Fruit fly (Drosophila melanogaster) S2 (cell line): Measurements from ENCODE around the gene TBC1D5.

Source experiments
- CG8478 ChIP-seq: fragments of >200 bp; optimal IDR thresholded peaks from 2 replicates; lab custom pipeline; 2018
- CTCF ChIP-seq, 2 experiments: fragments of >200 bp; optimal IDR thresholded peaks; 2 replicates each; lab custom pipeline; 2018

TBC1D5 gene

dm6 chr3R:13288763-13289312, 17.0 kb upstream of the TBC1D5 start, which contains the start of gene apn:
TSS of gene apn (minus strand) at chr3R:13288813.
- no peak for TF ChIP-seq CTCF (optimal IDR thresholded peaks at IDR 0.05; lab: Kevin White, UChicago)

DNA sequence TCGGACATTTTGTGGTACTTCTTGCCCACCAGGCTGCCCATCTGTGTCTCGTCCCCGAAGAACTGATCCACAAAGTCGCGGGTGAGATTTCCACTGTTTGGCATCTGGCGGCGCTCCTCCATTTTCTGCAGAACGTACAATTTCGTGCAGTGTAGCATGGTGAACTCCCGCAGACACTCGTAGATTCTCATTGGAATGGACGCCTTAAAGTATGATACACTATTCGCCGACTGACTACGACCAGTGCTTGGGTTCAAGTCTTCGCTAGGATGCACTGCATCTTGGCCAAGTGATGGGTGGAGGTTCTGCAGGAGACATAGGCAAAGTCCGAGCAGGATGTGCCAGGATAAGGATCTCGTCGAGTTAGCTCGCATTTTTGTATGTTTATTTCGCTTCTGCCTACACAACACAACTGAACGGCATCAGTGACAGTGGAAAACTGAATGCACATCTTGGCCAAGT, 14.3 kb upstream of the TBC1D5 start, which contains the start of gene CG15888:
Gene CG15888, minus strand, starts transcription at position 412 of the 462 bp plus-strand sequence.
- TF ChIP-seq CTCF (optimal IDR thresholded peaks at IDR 0.05; lab: Kevin White, UChicago) (no peak), CG8478 (lab: Kevin White, UChicago) (no peak)

- TF ChIP-seq CG8478 (lab: Kevin White, UChicago) (no peak), CTCF (optimal IDR thresholded peaks at IDR 0.05; lab: Kevin White, UChicago) (no peak)
These were observed 13.3 kb upstream of the TBC1D5 start for dm6 chr3R:13285110-13285509.

DNA sequence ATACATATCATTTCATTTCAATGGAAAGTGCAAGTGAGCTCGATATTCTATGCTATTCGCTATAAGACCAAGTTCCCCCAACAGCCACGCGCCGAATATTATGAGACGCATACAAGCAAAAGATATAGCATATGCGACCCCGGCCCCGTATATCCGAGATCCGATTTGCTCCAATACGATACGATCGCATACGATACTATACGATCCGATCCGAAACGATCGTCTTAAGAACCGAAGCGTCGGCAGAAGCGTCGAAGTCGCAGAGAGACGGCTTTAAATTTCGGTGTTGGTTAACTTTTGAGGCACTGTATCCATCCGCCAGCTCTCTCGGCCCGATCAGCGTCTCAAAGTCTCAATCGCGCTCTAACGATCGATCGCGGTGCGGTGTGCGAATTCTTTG, 7.6 kb upstream of the TBC1D5 start, which contains the start of gene CG8630:
Gene CG8630, plus strand, starts transcription at position 303 of the 400 bp plus-strand sequence.
- TF ChIP-seq CTCF (optimal IDR thresholded peaks at IDR 0.05; lab: Kevin White, UChicago) (no peak), CG8478 (lab: Kevin White, UChicago) (no peak)

- TF ChIP-seq CG8478 (lab: Kevin White, UChicago): no peak
- no peak for TF ChIP-seq CTCF (optimal IDR thresholded peaks at IDR 0.05; lab: Kevin White, UChicago)
These were observed 3.7 kb upstream of the TBC1D5 start for dm6 chr3R:13275473-13275872.

DNA sequence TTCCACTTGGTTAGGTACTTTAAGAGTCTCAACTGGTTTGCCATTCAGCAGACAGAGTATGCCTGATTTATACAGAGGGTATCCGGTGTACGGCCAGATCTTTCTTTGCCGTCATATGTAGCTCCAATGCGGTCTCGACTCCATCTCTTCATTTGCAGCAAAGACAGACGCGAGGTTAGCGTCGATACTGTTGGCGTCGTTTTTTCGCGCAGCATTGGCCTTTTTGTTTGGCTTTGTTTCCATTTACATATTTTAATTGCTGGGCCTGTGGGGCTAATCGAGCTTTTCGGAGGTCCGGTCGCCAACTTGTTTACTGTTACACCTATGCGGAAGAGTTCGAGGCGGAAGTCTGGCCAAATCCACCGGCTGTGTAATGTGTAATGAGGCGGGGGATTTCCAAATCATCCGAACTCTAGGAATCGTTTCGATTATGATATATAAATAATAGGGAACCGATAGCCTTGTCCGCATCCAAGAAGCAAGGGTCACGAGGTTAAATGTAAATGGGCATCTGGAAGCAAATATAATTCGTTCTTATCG, 2.5 kb upstream of the TBC1D5 start:
- TF ChIP-seq CG8478 (lab: Kevin White, UChicago): no peak
- no peak for TF ChIP-seq CTCF (optimal IDR thresholded peaks at IDR 0.05; lab: Kevin White, UChicago)

dm6 chr3R:13273462-13273861, 1.7 kb upstream of the TBC1D5 start:
- TF ChIP-seq CTCF (optimal IDR thresholded peaks at IDR 0.05; lab: Kevin White, UChicago) (no peak), CG8478 (lab: Kevin White, UChicago) (no peak)

dm6 chr3R:13270648-13271047, 1.2 kb downstream of the TBC1D5 start:
- TF ChIP-seq CG8478 (lab: Kevin White, UChicago) (no peak), CTCF (optimal IDR thresholded peaks at IDR 0.05; lab: Kevin White, UChicago) (no peak)

- TF ChIP-seq CG8478 (lab: Kevin White, UChicago) (no peak), CTCF (optimal IDR thresholded peaks at IDR 0.05; lab: Kevin White, UChicago) (no peak)
These were observed 7.7 kb downstream of the TBC1D5 start, which contains the start of gene Ravus for dm6 chr3R:13264061-13264661. TSS of gene Ravus (minus strand) at chr3R:13264061.

- TF ChIP-seq CTCF (optimal IDR thresholded peaks at IDR 0.05; lab: Kevin White, UChicago) (no peak), CG8478 (lab: Kevin White, UChicago) (no peak)
These were observed 10.1 kb downstream of the TBC1D5 start for dm6 chr3R:13261706-13262105.

dm6 chr3R:13260114-13260673, 11.6 kb downstream of the TBC1D5 start, which contains the start of gene CG11686:
TSS of gene CG11686 (plus strand) at chr3R:13260356.
- TF ChIP-seq CTCF (optimal IDR thresholded peaks at IDR 0.05; lab: Kevin White, UChicago) (no peak), CG8478 (lab: Kevin White, UChicago) (no peak)

- TF ChIP-seq CG8478 (lab: Kevin White, UChicago) (no peak), CTCF (optimal IDR thresholded peaks at IDR 0.05; lab: Kevin White, UChicago) (no peak)
These were observed 12.9 kb downstream of the TBC1D5 start, which contains the start of gene Ace for dm6 chr3R:13258696-13259567. TSS of gene Ace (minus strand) at chr3R:13259517.

DNA sequence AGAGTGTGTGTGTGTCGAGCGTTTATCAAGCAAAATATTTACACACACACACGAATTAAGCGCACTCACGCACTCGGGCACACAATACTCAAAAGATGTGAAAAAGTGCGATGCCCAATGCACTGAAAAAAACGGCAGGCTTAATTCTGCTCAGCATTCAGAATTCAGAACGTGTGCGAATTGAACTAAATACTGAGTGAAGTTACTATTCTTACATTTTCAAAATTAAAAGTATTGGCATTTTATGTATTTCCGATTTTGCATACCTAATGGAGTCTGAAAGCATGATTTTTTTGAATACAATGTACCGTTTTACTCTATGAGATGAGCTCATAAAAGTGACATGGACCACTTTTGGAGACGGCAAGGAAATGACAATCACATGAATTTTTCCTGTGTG, 14.7 kb downstream of the TBC1D5 start:
- no peak for TF ChIP-seq CG8478 (lab: Kevin White, UChicago)
- TF ChIP-seq CTCF (optimal IDR thresholded peaks at IDR 0.05; lab: Kevin White, UChicago): no peak

dm6 chr3R:13241726-13242125, 30.1 kb downstream of the TBC1D5 start:
- TF ChIP-seq CTCF (optimal IDR thresholded peaks at IDR 0.05; lab: Kevin White, UChicago) (no peak), CG8478 (lab: Kevin White, UChicago) (no peak)
